Worm (Caenorhabditis elegans) whole organism, L3 larva: ENCODE results near the gene fbxb-18.

ENCODE experiments used
- R02D3.7 ChIP-seq: fragments of 150-350 bp; optimal IDR thresholded peaks from 2 replicates; lab custom pipeline; 2014; ENCODE audit warnings: missing biosample characterization, missing genetic modification characterization
- ZK546.5 ChIP-seq: sonication (generic microtip); optimal IDR thresholded peaks from 2 replicates; lab custom pipeline; 2017; ENCODE audit warnings: missing biosample characterization, missing genetic modification characterization
- ama-1 ChIP-seq: fragments of 150-350 bp; optimal IDR thresholded peaks from 2 replicates; lab custom pipeline; 2018
- ceh-9 ChIP-seq: sonication (generic microtip); optimal IDR thresholded peaks from 2 replicates; lab custom pipeline; 2018; ENCODE audit warnings: missing biosample characterization, missing genetic modification characterization
- elt-2 ChIP-seq: sonication (generic microtip); optimal IDR thresholded peaks from 2 replicates; lab custom pipeline; 2016; ENCODE audit warnings: missing genetic modification reagents, mild to moderate bottlenecking, missing genetic modification characterization, missing compliant biosample characterization
- fkh-10 ChIP-seq: sonication (generic microtip); optimal IDR thresholded peaks from 2 replicates; lab custom pipeline; 2017; ENCODE audit warnings: missing biosample characterization, missing genetic modification reagents, missing genetic modification characterization
- hmg-11 ChIP-seq: sonication (generic microtip); optimal IDR thresholded peaks from 2 replicates; lab custom pipeline; 2016; ENCODE audit warnings: missing genetic modification characterization, missing compliant biosample characterization
- jun-1 ChIP-seq: fragments of 150-350 bp; optimal IDR thresholded peaks from 2 replicates; lab custom pipeline; 2014; ENCODE audit warnings: missing biosample characterization, missing genetic modification reagents, missing genetic modification characterization
- mdl-1 ChIP-seq: fragments of 150-350 bp; optimal IDR thresholded peaks from 2 replicates; lab custom pipeline; 2014; ENCODE audit warnings: missing biosample characterization, missing genetic modification characterization
- nhr-237 ChIP-seq: fragments of 150-350 bp; optimal IDR thresholded peaks from 2 replicates; lab custom pipeline; 2014; ENCODE audit warnings: missing biosample characterization, missing genetic modification characterization
- nhr-76 ChIP-seq: fragments of 150-350 bp; sonication (generic microtip); optimal IDR thresholded peaks from 5 replicates; lab custom pipeline; 2014; ENCODE audit warnings: missing biosample characterization, missing genetic modification characterization
- snpc-4 ChIP-seq: fragments of 150-350 bp; optimal IDR thresholded peaks from 2 replicates; lab custom pipeline; 2014; ENCODE audit warnings: missing biosample characterization, missing genetic modification characterization
- tbx-2 ChIP-seq: sonication (generic microtip); optimal IDR thresholded peaks from 2 replicates; lab custom pipeline; 2016; ENCODE audit warnings: mild to moderate bottlenecking, missing genetic modification characterization, missing compliant biosample characterization
- unc-62 ChIP-seq: fragments of 150-350 bp; sonication (generic microtip); optimal IDR thresholded peaks from 4 replicates; lab custom pipeline; 2014; ENCODE audit warnings: missing biosample characterization, missing genetic modification reagents, missing genetic modification characterization

DNA sequence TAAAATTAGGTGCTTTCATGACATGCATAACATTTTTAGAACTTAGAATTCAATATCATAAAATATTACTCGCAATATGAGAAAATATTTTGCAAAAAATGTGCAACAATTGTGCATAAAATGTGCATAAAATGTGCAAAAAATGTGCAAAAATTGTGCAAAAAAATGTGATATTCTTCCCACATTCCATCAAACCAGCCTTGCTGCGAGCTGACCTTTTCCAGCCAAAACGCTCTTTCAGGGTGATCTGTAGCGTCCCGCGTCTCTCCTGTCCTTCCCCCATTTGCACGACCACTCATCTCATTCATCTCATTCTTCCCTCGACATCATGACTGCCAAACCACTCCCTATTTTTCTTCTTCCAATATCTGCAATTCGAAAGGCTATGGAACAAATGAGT, 12.6 kb downstream of the fbxb-18 start, which contains the start of gene fbxb-17:
- TF ChIP-seq ceh-9 (tag; lab: Kevin White, UChicago) (no peak), mdl-1 (tag; lab: Kevin White, UChicago) (no peak), nhr-76 (no peak), fkh-10 (no peak), jun-1 (tag; lab: Kevin White, UChicago) (no peak), hmg-11 (tag; lab: Kevin White, UChicago) (no peak), ZK546.5 (tag; lab: Kevin White, UChicago) (no peak), unc-62 (GFP tag; lab: Kevin White, UChicago) (no peak), elt-2 (tag; lab: Kevin White, UChicago) (no peak), nhr-237 (no peak), snpc-4 (no peak), tbx-2 (tag; lab: Kevin White, UChicago) (no peak), ama-1 (lab: Kevin White, UChicago) (no peak), R02D3.7 (no peak)
